Worm (Caenorhabditis elegans) whole organism, L4 larva: Measurements from ENCODE around the gene magu-2.
"Not testable (repeated sequence)": the region's sequence is repeated elsewhere in the genome, so short reads cannot be mapped to it uniquely, and the experiment has no call there.

ENCODE experiments used
- Y105C5A.15 ChIP-seq: fragments of 200-800 bp; sonication (Bioruptor generic); IDR thresholded peaks from 2 replicates; pipeline ENCODE4 v1.3.6; 2022; ENCODE audit warnings: missing genetic modification characterization, missing compliant biosample characterization
- Y48G9A.11 ChIP-seq: fragments of 200-800 bp; sonication (Bioruptor generic); IDR thresholded peaks from 2 replicates; pipeline ENCODE4 v1.3.6; 2022; ENCODE audit warnings: missing genetic modification reagents, missing genetic modification characterization, missing compliant biosample characterization
- Y5F2A.4 ChIP-seq: fragments of 200-800 bp; sonication (Bioruptor generic); optimal IDR thresholded peaks from 2 replicates; lab custom pipeline; 2018; ENCODE audit warnings: mild to moderate bottlenecking, missing genetic modification characterization, missing compliant biosample characterization
- ZK546.5 ChIP-seq, 2 experiments: sonication (generic microtip); optimal IDR thresholded peaks; 2 replicates each; lab custom pipeline; 2017; ENCODE audit warnings: missing biosample characterization in 2 of 2, missing genetic modification characterization in 2 of 2
- aha-1 ChIP-seq: fragments of 150-350 bp; peaks from one replicate; lab custom pipeline; 2014; ENCODE audit warnings: missing biosample characterization, missing genetic modification characterization
- arid-1 ChIP-seq: fragments of 200-800 bp; sonication (Bioruptor generic); conservative IDR thresholded peaks from 2 replicates; pipeline ENCODE4 v1.3.6; 2022; ENCODE audit warnings: missing genetic modification reagents, missing genetic modification characterization, missing compliant biosample characterization
- ceh-32 ChIP-seq: sonication (generic microtip); optimal IDR thresholded peaks from 2 replicates; lab custom pipeline; 2016; ENCODE audit warnings: mild to moderate bottlenecking, missing genetic modification characterization, missing compliant biosample characterization; ENCODE audit not compliant: poor library complexity
- ceh-44 ChIP-seq: fragments of 200-800 bp; sonication (Bioruptor generic); IDR thresholded peaks from 2 replicates; pipeline ENCODE4 v1.3.6; 2022; ENCODE audit warnings: missing genetic modification reagents, missing genetic modification characterization, missing compliant biosample characterization
- ceh-82 ChIP-seq: sonication (generic microtip); optimal IDR thresholded peaks from 2 replicates; lab custom pipeline; 2017; ENCODE audit warnings: missing biosample characterization, missing genetic modification characterization
- ces-1 ChIP-seq: fragments of 150-350 bp; sonication (generic microtip); optimal IDR thresholded peaks from 4 replicates; lab custom pipeline; 2014; ENCODE audit warnings: missing biosample characterization, missing genetic modification reagents, missing genetic modification characterization
- cey-2 ChIP-seq: sonication (generic microtip); optimal IDR thresholded peaks from 3 replicates; lab custom pipeline; 2017; ENCODE audit warnings: missing genetic modification characterization, mild to moderate bottlenecking, missing compliant biosample characterization, antibody characterized with exemption, borderline replicate concordance; ENCODE audit not compliant: insufficient read depth
- daf-16 ChIP-seq, 3 experiments: sonication (generic microtip); optimal IDR thresholded peaks; 2 replicates each; lab custom pipeline; 2016 to 2017; ENCODE audit warnings: missing genetic modification characterization in 3 of 3, missing genetic modification reagents in 3 of 3, mild to moderate bottlenecking in 2 of 3, missing compliant biosample characterization in 2 of 3, missing biosample characterization in 1 of 3, moderate library complexity in 1 of 3
- daf-19 ChIP-seq: fragments of 200-800 bp; sonication (Bioruptor generic); conservative IDR thresholded peaks from 2 replicates; pipeline ENCODE4 v1.3.6; 2022; ENCODE audit warnings: missing genetic modification characterization, missing compliant biosample characterization
- dmd-6 ChIP-seq: fragments of 200-800 bp; sonication (Bioruptor generic); IDR thresholded peaks from 2 replicates; pipeline ENCODE4 v1.3.6; 2022; ENCODE audit warnings: missing genetic modification reagents, missing genetic modification characterization, missing compliant biosample characterization
- dmd-9 ChIP-seq: fragments of 200-800 bp; sonication (Bioruptor generic); IDR thresholded peaks from 2 replicates; pipeline ENCODE4 v1.3.6; 2022; ENCODE audit warnings: missing genetic modification reagents, missing genetic modification characterization, missing compliant biosample characterization
- duxl-1 ChIP-seq: sonication (generic microtip); optimal IDR thresholded peaks from 2 replicates; lab custom pipeline; 2016; ENCODE audit warnings: mild to moderate bottlenecking, missing genetic modification characterization, moderate library complexity, missing compliant biosample characterization; ENCODE audit not compliant: poor library complexity
- dve-1 ChIP-seq: sonication (generic microtip); optimal IDR thresholded peaks from 2 replicates; lab custom pipeline; 2017; ENCODE audit warnings: antibody characterized with exemption, mild to moderate bottlenecking, missing genetic modification characterization, missing compliant biosample characterization; ENCODE audit not compliant: insufficient read depth
- hlh-11 ChIP-seq: fragments of 200-800 bp; sonication (Bioruptor generic); optimal IDR thresholded peaks from 2 replicates; lab custom pipeline; 2018; ENCODE audit warnings: mild to moderate bottlenecking, missing genetic modification characterization, missing compliant biosample characterization
- lin-15B ChIP-seq: fragments of 150-350 bp; sonication (generic microtip); optimal IDR thresholded peaks from 3 replicates; lab custom pipeline; 2014; ENCODE audit warnings: missing biosample characterization, missing genetic modification characterization
- lir-3 ChIP-seq: sonication (generic microtip); optimal IDR thresholded peaks from 2 replicates; lab custom pipeline; 2016; ENCODE audit warnings: mild to moderate bottlenecking, missing genetic modification characterization, missing compliant biosample characterization
- lsy-2 ChIP-seq, 2 experiments: fragments of 150-350 bp in 1 of 2; sonication (generic microtip) in 1 of 2; optimal IDR thresholded peaks; 2 replicates each; lab custom pipeline; 2014 to 2017; ENCODE audit warnings: missing biosample characterization in 2 of 2, missing genetic modification characterization in 2 of 2
- madf-5 ChIP-seq, 2 experiments: fragments of 200-800 bp; sonication (Bioruptor generic); IDR thresholded peaks; 2 replicates each; pipeline ENCODE4 v1.3.6; 2022; ENCODE audit warnings: missing compliant biosample characterization in 2 of 2, missing genetic modification characterization in 2 of 2
- mdl-1 ChIP-seq, 2 experiments: fragments of 150-350 bp in 1 of 2; sonication (generic microtip) in 1 of 2; optimal IDR thresholded peaks; 2 replicates each; lab custom pipeline; 2014 to 2017; ENCODE audit warnings: missing biosample characterization in 2 of 2, missing genetic modification characterization in 2 of 2
- nhr-102 ChIP-seq: sonication (generic microtip); optimal IDR thresholded peaks from 2 replicates; lab custom pipeline; 2016; ENCODE audit warnings: mild to moderate bottlenecking, missing genetic modification characterization, moderate library complexity, missing compliant biosample characterization
- nhr-11 ChIP-seq: fragments of 150-350 bp; optimal IDR thresholded peaks from 2 replicates; lab custom pipeline; 2014; ENCODE audit warnings: missing biosample characterization, missing genetic modification characterization
- nhr-25 ChIP-seq: sonication (generic microtip); optimal IDR thresholded peaks from 2 replicates; lab custom pipeline; 2017; ENCODE audit warnings: missing genetic modification characterization, mild to moderate bottlenecking, missing compliant biosample characterization, antibody characterized with exemption, moderate library complexity, borderline replicate concordance; ENCODE audit not compliant: insufficient read depth
- nhr-28 ChIP-seq: fragments of 150-350 bp; optimal IDR thresholded peaks from 2 replicates; lab custom pipeline; 2014; ENCODE audit warnings: missing biosample characterization, missing genetic modification characterization
- nhr-41 ChIP-seq: fragments of 200-800 bp; sonication (Bioruptor generic); IDR thresholded peaks from 2 replicates; pipeline ENCODE4 v1.3.6; 2022; ENCODE audit warnings: missing genetic modification reagents, missing genetic modification characterization, missing compliant biosample characterization
- nhr-6 ChIP-seq: fragments of 150-350 bp; optimal IDR thresholded peaks from 2 replicates; lab custom pipeline; 2014; ENCODE audit warnings: missing biosample characterization, missing genetic modification characterization
- nhr-77 ChIP-seq: fragments of 150-350 bp; optimal IDR thresholded peaks from 2 replicates; lab custom pipeline; 2014; ENCODE audit warnings: missing biosample characterization, missing genetic modification characterization
- saeg-2 ChIP-seq: fragments of 200-800 bp; sonication (Bioruptor generic); IDR thresholded peaks from 2 replicates; pipeline ENCODE4 v1.3.6; 2022; ENCODE audit warnings: missing genetic modification reagents, missing genetic modification characterization, missing compliant biosample characterization
- sdz-12 ChIP-seq: fragments of 200-800 bp; sonication (Bioruptor generic); optimal IDR thresholded peaks from 2 replicates; lab custom pipeline; 2018; ENCODE audit warnings: mild to moderate bottlenecking, missing genetic modification characterization, missing compliant biosample characterization
- snpc-4 ChIP-seq: fragments of 150-350 bp; optimal IDR thresholded peaks from 2 replicates; lab custom pipeline; 2014; ENCODE audit warnings: missing biosample characterization, missing genetic modification characterization
- unc-130 ChIP-seq: sonication (generic microtip); optimal IDR thresholded peaks from 2 replicates; lab custom pipeline; 2016; ENCODE audit warnings: missing genetic modification reagents, missing genetic modification characterization, missing compliant biosample characterization
- unc-62 ChIP-seq, 3 experiments: fragments of 150-350 bp in 1 of 3; sonication (generic microtip); optimal IDR thresholded peaks in 2 of 3; peaks in 1 of 3; 1 replicate in 1 of 3; 2 replicates in 2 of 3; lab custom pipeline; 2014 to 2017; ENCODE audit warnings: missing biosample characterization in 3 of 3, missing genetic modification characterization in 3 of 3, missing genetic modification reagents in 3 of 3, missing genotype in 1 of 3
- vab-7 ChIP-seq: fragments of 200-800 bp; sonication (Bioruptor generic); IDR thresholded peaks from 2 replicates; pipeline ENCODE4 v1.3.6; 2022; ENCODE audit warnings: missing genetic modification reagents, missing genetic modification characterization, missing compliant biosample characterization
- zfp-3 ChIP-seq: fragments of 200-800 bp; sonication (Bioruptor generic); conservative IDR thresholded peaks from 2 replicates; pipeline ENCODE4 v1.3.6; 2022; ENCODE audit warnings: missing genetic modification reagents, missing genetic modification characterization, missing compliant biosample characterization
- zip-11 ChIP-seq: fragments of 200-800 bp; sonication (Bioruptor generic); IDR thresholded peaks from 2 replicates; pipeline ENCODE4 v1.3.6; 2022; ENCODE audit warnings: missing genetic modification characterization, missing compliant biosample characterization
- zip-2 ChIP-seq: fragments of 150-350 bp; optimal IDR thresholded peaks from 2 replicates; lab custom pipeline; 2014; ENCODE audit warnings: missing biosample characterization, missing genetic modification characterization
- ztf-11 ChIP-seq: fragments of 150-350 bp; optimal IDR thresholded peaks from 2 replicates; lab custom pipeline; 2014; ENCODE audit warnings: missing biosample characterization, missing genetic modification characterization

magu-2 gene

ce11 chrV:8800978-8801559, at the start of gene magu-2:
Gene magu-2, minus strand, starts transcription at chrV:8801028.
- TF ChIP-seq nhr-77, result no peak
- TF ChIP-seq cey-2 (tag; lab: Kevin White, UChicago), result no peak
- no peak for TF ChIP-seq snpc-4 (tag; lab: Kevin White, UChicago)
- peak in 1 of 2 experiments; percentile 63 for TF ChIP-seq unc-62 (GFP tag; optimal IDR thresholded peaks at IDR 0.05 in 1 of 2; lab: Kevin White, UChicago)
- TF ChIP-seq unc-62 (tag; optimal IDR thresholded peaks at IDR 0.05; lab: Kevin White, UChicago), result no peak

- TF ChIP-seq dmd-6; sdz-12 (GFP tag; lab: Kevin White, UChicago); ZK546.5 (tag; optimal IDR thresholded peaks at IDR 0.05; lab: Kevin White, UChicago): not testable (repeated sequence)
These were observed 34.5 kb upstream of the magu-2 start, which contains the start of gene F07B7.7 for ce11 chrV:8835311-8835710. Gene F07B7.7, plus strand, starts transcription at chrV:8835611.

ce11 chrV:8819855-8820254, 19.0 kb upstream of the magu-2 start, which contains the start of gene rpm-1:
Gene rpm-1, minus strand, starts transcription at chrV:8819955.
- TF ChIP-seq arid-1 (GFP tag; lab: Robert Waterston, UW); ces-1 (GFP tag; lab: Kevin White, UChicago); lir-3 (tag; lab: Kevin White, UChicago): not testable (repeated sequence)

ce11 chrV:8805047-8805446, 4.2 kb upstream of the magu-2 start:
- TF ChIP-seq aha-1, result peak; percentile 88
- no peak for TF ChIP-seq ztf-11 (tag; lab: Kevin White, UChicago)
- peak; percentile 78 for TF ChIP-seq ces-1 (GFP tag; lab: Kevin White, UChicago)
- TF ChIP-seq ZK546.5 (tag; optimal IDR thresholded peaks at IDR 0.05; lab: Kevin White, UChicago), result no peak
- TF ChIP-seq, all 104 proteins: peak for 2

- TF ChIP-seq duxl-1 (tag; lab: Kevin White, UChicago) (no peak), dmd-9 (GFP tag; lab: Robert Waterston, UW) (no peak), nhr-41 (GFP tag; lab: Robert Waterston, UW) (no peak), nhr-28 (tag; lab: Kevin White, UChicago) (peak; percentile 42), nhr-6 (tag; lab: Kevin White, UChicago) (no peak), nhr-102 (tag; lab: Kevin White, UChicago) (no peak), sdz-12 (GFP tag; lab: Kevin White, UChicago) (no peak), daf-16 (GFP tag; optimal IDR thresholded peaks at IDR 0.05; lab: Kevin White, UChicago) (no peak), daf-16 (tag; optimal IDR thresholded peaks at IDR 0.05; lab: Kevin White, UChicago) (no peak), nhr-11 (peak; percentile 3), mdl-1 (tag; optimal IDR thresholded peaks at IDR 0.05; lab: Kevin White, UChicago) (no peak), zfp-3 (no peak), zip-11 (no peak), lsy-2 (tag; optimal IDR thresholded peaks at IDR 0.05; lab: Kevin White, UChicago) (no peak), aha-1 (no peak), ztf-11 (tag; lab: Kevin White, UChicago) (no peak), hlh-11 (tag; lab: Kevin White, UChicago) (peak; percentile 70), ceh-44 (GFP tag; lab: Robert Waterston, UW) (no peak), saeg-2 (no peak), vab-7 (GFP tag; lab: Robert Waterston, UW) (no peak), madf-5 (GFP tag; IDR thresholded peaks at IDR 0.05; lab: Robert Waterston, UW) (no peak), lin-15B (no peak), dve-1 (no peak), zip-2 (tag; lab: Kevin White, UChicago) (no peak), unc-130 (GFP tag; lab: Kevin White, UChicago) (no peak), ceh-32 (tag; lab: Kevin White, UChicago) (no peak), Y48G9A.11 (GFP tag; lab: Robert Waterston, UW) (no peak), lir-3 (tag; lab: Kevin White, UChicago) (no peak), Y105C5A.15 (GFP tag; lab: Robert Waterston, UW) (no peak), nhr-25 (tag; lab: Kevin White, UChicago) (no peak), cey-2 (tag; lab: Kevin White, UChicago) (no peak), daf-19 (no peak), ceh-82 (tag; lab: Kevin White, UChicago) (no peak), Y5F2A.4 (GFP tag; lab: Kevin White, UChicago) (no peak)
These were observed 1.4 kb upstream of the magu-2 start for ce11 chrV:8802252-8802651.
